Worm (Caenorhabditis elegans) whole organism, dauer: ENCODE results near the gene C17F4.7.
"Not testable (repeated sequence)": the region's sequence is repeated elsewhere in the genome, so short reads cannot be mapped to it uniquely, and the experiment has no call there.

Source experiments
- unc-62 ChIP-seq: sonication (generic microtip); optimal IDR thresholded peaks from 2 replicates; lab custom pipeline; 2017; ENCODE audit warnings: missing biosample characterization, missing genetic modification reagents, missing genetic modification characterization

Gene C17F4.7

ce11 chrII:3248043-3248718 lies 2.4 kb upstream of the C17F4.7 start, which contains the start of the genes fbxc-50 and C17F4.2:
fbxc-50 (minus strand) TSS chrII:3248123.
C17F4.2 (plus strand) TSS chrII:3248668.
- TF ChIP-seq unc-62 (GFP tag; lab: Kevin White, UChicago), result no peak

- no peak for TF ChIP-seq unc-62 (GFP tag; lab: Kevin White, UChicago)
These were observed 1.7 kb upstream of the C17F4.7 start for ce11 chrII:3247556-3247955.

ce11 chrII:3244758-3245157 lies 1.1 kb downstream of the C17F4.7 start:
- TF ChIP-seq unc-62 (GFP tag; lab: Kevin White, UChicago), result no peak

- TF ChIP-seq unc-62 (GFP tag; lab: Kevin White, UChicago), result no peak
These were observed 1.7 kb downstream of the C17F4.7 start, which contains the start of gene C17F4.12 for ce11 chrII:3244070-3244469. C17F4.12 (minus strand) TSS chrII:3244170.

ce11 chrII:3241842-3242241 lies 4.0 kb downstream of the C17F4.7 start:
- TF ChIP-seq unc-62 (GFP tag; lab: Kevin White, UChicago), result no peak

- TF ChIP-seq unc-62 (GFP tag; lab: Kevin White, UChicago), result no peak
These were observed 5.6 kb downstream of the C17F4.7 start, which contains the start of gene C17F4.3 for ce11 chrII:3240207-3240606. C17F4.3 (plus strand) TSS chrII:3240507.

ce11 chrII:3237038-3237521 lies 8.7 kb downstream of the C17F4.7 start, which contains the start of the genes srz-67 and C17F4.11:
srz-67 (minus strand) TSS chrII:3237138.
C17F4.11 (plus strand) TSS chrII:3237471.
- no peak for TF ChIP-seq unc-62 (GFP tag; lab: Kevin White, UChicago)

- no peak for TF ChIP-seq unc-62 (GFP tag; lab: Kevin White, UChicago)
These were observed 11.1 kb downstream of the C17F4.7 start, which contains the start of gene C17F4.8 for ce11 chrII:3234725-3235124. C17F4.8 (minus strand) TSS chrII:3234825.

ce11 chrII:3230422-3230821 lies 15.4 kb downstream of the C17F4.7 start, which contains the start of gene srh-297:
srh-297 (minus strand) TSS chrII:3230522.
- TF ChIP-seq unc-62 (GFP tag; lab: Kevin White, UChicago), result no peak

ce11 chrII:3225780-3226179 lies 20.0 kb downstream of the C17F4.7 start, which contains the start of gene ZC239.17:
ZC239.17 (minus strand) TSS chrII:3225880.
- TF ChIP-seq unc-62 (GFP tag; lab: Kevin White, UChicago), result no peak

- no peak for TF ChIP-seq unc-62 (GFP tag; lab: Kevin White, UChicago)
These were observed 20.6 kb downstream of the C17F4.7 start, which contains the start of gene ZC239.16 for ce11 chrII:3225200-3225599. ZC239.16 (minus strand) TSS chrII:3225319.

- no peak for TF ChIP-seq unc-62 (GFP tag; lab: Kevin White, UChicago)
These were observed 21.2 kb downstream of the C17F4.7 start, which contains the start of gene ZC239.15 for ce11 chrII:3224631-3225030. ZC239.15 (minus strand) TSS chrII:3224731.

- no peak for TF ChIP-seq unc-62 (GFP tag; lab: Kevin White, UChicago)
These were observed 23.1 kb downstream of the C17F4.7 start, which contains the start of gene ZC239.13 for ce11 chrII:3222686-3223085. ZC239.13 (minus strand) TSS chrII:3222839.

- TF ChIP-seq unc-62 (GFP tag; lab: Kevin White, UChicago), result no peak
These were observed 24.1 kb downstream of the C17F4.7 start, which contains the start of gene ZC239.14 for ce11 chrII:3221730-3222129. ZC239.14 (minus strand) TSS chrII:3222034.

- no peak for TF ChIP-seq unc-62 (GFP tag; lab: Kevin White, UChicago)
These were observed 25.1 kb downstream of the C17F4.7 start, which contains the start of gene ZC239.22 for ce11 chrII:3220723-3221122. ZC239.22 (minus strand) TSS chrII:3220823.

ce11 chrII:3215762-3216161 lies 30.1 kb downstream of the C17F4.7 start, which contains the start of gene ZC239.3:
ZC239.3 (plus strand) TSS chrII:3216062.
- not testable (repeated sequence) for TF ChIP-seq unc-62 (GFP tag; lab: Kevin White, UChicago)
